Fruit fly (Drosophila melanogaster) whole organism, embryonic: ENCODE results near the gene CCHa1.

Experiments
- Aef1 ChIP-seq: fragments of 200-800 bp; sonication (Bioruptor generic); IDR thresholded peaks from 3 replicates; pipeline ENCODE4 v1.3.6; 2022; ENCODE audit warnings: missing biosample characterization, missing genetic modification characterization
- Antp ChIP-seq: fragments of 200-800 bp; sonication (Bioruptor generic); optimal IDR thresholded peaks from 3 replicates; lab custom pipeline; 2016; ENCODE audit warnings: missing biosample characterization, missing genetic modification characterization
- Atf6 ChIP-seq: fragments of 200-800 bp; sonication (Bioruptor generic); IDR thresholded peaks from 2 replicates; pipeline ENCODE4 v1.3.6; 2022; ENCODE audit warnings: missing biosample characterization, missing genetic modification characterization
- BEAF-32 ChIP-seq: fragments of 200-800 bp; sonication (Bioruptor generic); optimal IDR thresholded peaks from 3 replicates; lab custom pipeline; 2017; ENCODE audit warnings: missing biosample characterization, missing genetic modification characterization, mild to moderate bottlenecking, moderate library complexity, missing genetic modification reagents
- BtbVII ChIP-seq: fragments of 200-800 bp; sonication (Bioruptor generic); optimal IDR thresholded peaks from 3 replicates; lab custom pipeline; 2017; ENCODE audit warnings: missing biosample characterization, mild to moderate bottlenecking, missing genetic modification characterization
- CG10543 ChIP-seq: fragments of 200-800 bp; sonication (Bioruptor generic); optimal IDR thresholded peaks from 3 replicates; lab custom pipeline; 2017; ENCODE audit warnings: missing biosample characterization, mild to moderate bottlenecking, missing genetic modification characterization, moderate library complexity
- CG10959 ChIP-seq: fragments of 200-800 bp; sonication (Bioruptor generic); IDR thresholded peaks from 2 replicates; pipeline ENCODE4 v1.3.6; 2022; ENCODE audit warnings: missing biosample characterization, missing genetic modification characterization
- CG11560 ChIP-seq: fragments of 200-800 bp; sonication (Bioruptor generic); IDR thresholded peaks from 3 replicates; pipeline ENCODE4 v1.3.6; 2022; ENCODE audit warnings: missing biosample characterization, missing genetic modification characterization
- CG13287 ChIP-seq: fragments of 200-800 bp; sonication (Bioruptor generic); IDR thresholded peaks from 2 replicates; pipeline ENCODE4 v1.3.6; 2022; ENCODE audit warnings: missing biosample characterization, missing genetic modification characterization; ENCODE audit not compliant: partially characterized antibody
- CG14667 ChIP-seq: fragments of 200-800 bp; sonication (Bioruptor generic); IDR thresholded peaks from 2 replicates; pipeline ENCODE4 v1.3.6; 2022; ENCODE audit warnings: missing biosample characterization, missing genetic modification characterization
- CG15514 ChIP-seq: fragments of 200-800 bp; sonication (Bioruptor generic); optimal IDR thresholded peaks from 3 replicates; lab custom pipeline; 2017; ENCODE audit warnings: missing biosample characterization, missing genetic modification characterization, mild to moderate bottlenecking, moderate library complexity, missing genetic modification reagents
- CG17568 ChIP-seq: fragments of 200-800 bp; sonication (Bioruptor generic); optimal IDR thresholded peaks from 2 replicates; lab custom pipeline; 2018; ENCODE audit warnings: missing biosample characterization, mild to moderate bottlenecking, missing genetic modification characterization, moderate library complexity
- CG2202 ChIP-seq: fragments of 200-800 bp; sonication (Bioruptor generic); optimal IDR thresholded peaks from 2 replicates; lab custom pipeline; 2018; ENCODE audit warnings: missing biosample characterization, mild to moderate bottlenecking, missing genetic modification characterization
- CG2875 ChIP-seq: fragments of 200-800 bp; sonication (Bioruptor generic); optimal IDR thresholded peaks from 2 replicates; lab custom pipeline; 2017; ENCODE audit warnings: missing biosample characterization, mild to moderate bottlenecking, missing genetic modification characterization, missing genetic modification reagents
- CG3163 ChIP-seq: fragments of 200-800 bp; sonication (Bioruptor generic); optimal IDR thresholded peaks from 3 replicates; lab custom pipeline; 2016; ENCODE audit warnings: missing biosample characterization, missing genetic modification characterization
- CG3407 ChIP-seq: fragments of 200-800 bp; sonication (Bioruptor generic); optimal IDR thresholded peaks from 2 replicates; lab custom pipeline; 2018; ENCODE audit warnings: missing biosample characterization, mild to moderate bottlenecking, missing genetic modification characterization
- CG34376 ChIP-seq: fragments of 200-800 bp; sonication (Bioruptor generic); optimal IDR thresholded peaks from 2 replicates; lab custom pipeline; 2018; ENCODE audit warnings: missing biosample characterization, mild to moderate bottlenecking, missing genetic modification characterization
- CG6272 ChIP-seq: fragments of 200-800 bp; sonication (Bioruptor generic); IDR thresholded peaks from 2 replicates; pipeline ENCODE4 v1.3.6; 2022; ENCODE audit warnings: missing biosample characterization, missing genetic modification characterization
- CG6683 ChIP-seq: fragments of 200-800 bp; sonication (Bioruptor generic); optimal IDR thresholded peaks from 2 replicates; lab custom pipeline; 2017; ENCODE audit warnings: missing biosample characterization, mild to moderate bottlenecking, missing genetic modification characterization, missing genetic modification reagents
- CG6689 ChIP-seq: fragments of 200-800 bp; sonication (Bioruptor generic); IDR thresholded peaks from 2 replicates; pipeline ENCODE4 v1.3.6; 2022; ENCODE audit warnings: missing biosample characterization, missing genetic modification characterization
- CG6791 ChIP-seq: fragments of 200-800 bp; sonication (Bioruptor generic); IDR thresholded peaks from 3 replicates; pipeline ENCODE4 v1.3.6; 2022; ENCODE audit warnings: missing biosample characterization, missing genetic modification characterization; ENCODE audit not compliant: partially characterized antibody
- CG8290 ChIP-seq, 3 experiments: fragments of 200-800 bp; sonication (Bioruptor generic); optimal IDR thresholded peaks; 2 replicates each; lab custom pipeline; 2016 to 2019; ENCODE audit warnings: missing biosample characterization in 3 of 3, missing genetic modification characterization in 3 of 3, mild to moderate bottlenecking in 2 of 3, moderate library complexity in 1 of 3
- CG8359 ChIP-seq: fragments of 200-800 bp; sonication (Bioruptor generic); optimal IDR thresholded peaks from 2 replicates; lab custom pipeline; 2017; ENCODE audit warnings: missing biosample characterization, mild to moderate bottlenecking, missing genetic modification characterization, borderline replicate concordance
- CG9437 ChIP-seq: fragments of 200-800 bp; sonication (Bioruptor generic); optimal IDR thresholded peaks from 2 replicates; lab custom pipeline; 2018; ENCODE audit warnings: missing biosample characterization, mild to moderate bottlenecking, missing genetic modification characterization
- CG9932 ChIP-seq: fragments of 200-800 bp; sonication (Bioruptor generic); IDR thresholded peaks from 2 replicates; pipeline ENCODE4 v1.3.6; 2022; ENCODE audit warnings: missing biosample characterization, missing genetic modification characterization
- Camta ChIP-seq: fragments of 200-800 bp; sonication (Bioruptor generic); optimal IDR thresholded peaks from 2 replicates; lab custom pipeline; 2016; ENCODE audit warnings: missing biosample characterization, missing genetic modification characterization
- D ChIP-seq, 2 experiments: fragments of 200-800 bp in 1 of 2; fragments of >200 bp in 1 of 2; sonication (Bioruptor generic) in 1 of 2; optimal IDR thresholded peaks; 2 replicates in 1 of 2; 3 replicates in 1 of 2; lab custom pipeline; 2017; ENCODE audit warnings: mild to moderate bottlenecking in 1 of 2, missing biosample characterization in 1 of 2, missing genetic modification characterization in 1 of 2, missing genetic modification reagents in 1 of 2
- Dfd ChIP-seq, 2 experiments: fragments of >200 bp; optimal IDR thresholded peaks; 2 replicates each; lab custom pipeline; 2017; ENCODE audit warnings: missing biosample characterization in 2 of 2, missing genetic modification characterization in 2 of 2
- Meics ChIP-seq: fragments of 200-800 bp; sonication (Bioruptor generic); optimal IDR thresholded peaks from 2 replicates; lab custom pipeline; 2017; ENCODE audit warnings: missing biosample characterization, mild to moderate bottlenecking, missing genetic modification characterization
- Nf-YC ChIP-seq: fragments of 200-800 bp; optimal IDR thresholded peaks from 3 replicates; lab custom pipeline; 2019; ENCODE audit warnings: missing biosample characterization, mild to moderate bottlenecking, missing genetic modification characterization, moderate library complexity
- Sox100B ChIP-seq: fragments of 200-800 bp; sonication (Bioruptor generic); optimal IDR thresholded peaks from 3 replicates; lab custom pipeline; 2018; ENCODE audit warnings: missing biosample characterization, mild to moderate bottlenecking, missing genetic modification characterization
- TFAM ChIP-seq: fragments of 200-800 bp; sonication (Bioruptor generic); optimal IDR thresholded peaks from 2 replicates; lab custom pipeline; 2017; ENCODE audit warnings: missing biosample characterization, missing genetic modification characterization, inconsistent platforms
- ab ChIP-seq: fragments of 200-800 bp; sonication (Bioruptor generic); optimal IDR thresholded peaks from 2 replicates; lab custom pipeline; 2016; ENCODE audit warnings: missing biosample characterization, missing genetic modification characterization
- ash1 ChIP-seq: fragments of 200-800 bp; sonication (Bioruptor generic); optimal IDR thresholded peaks from 2 replicates; lab custom pipeline; 2018; ENCODE audit warnings: missing biosample characterization, mild to moderate bottlenecking, missing genetic modification characterization
- bsh ChIP-seq, 2 experiments: fragments of 200-800 bp; sonication (Bioruptor generic); optimal IDR thresholded peaks; 2 replicates each; lab custom pipeline; 2017 to 2018; ENCODE audit warnings: mild to moderate bottlenecking in 2 of 2, missing biosample characterization in 2 of 2, missing genetic modification characterization in 2 of 2, moderate library complexity in 1 of 2
- cad ChIP-seq: fragments of >200 bp; optimal IDR thresholded peaks from 2 replicates; lab custom pipeline; 2017; ENCODE audit warnings: missing biosample characterization, missing genetic modification characterization
- eve ChIP-seq, 2 experiments: fragments of >200 bp; optimal IDR thresholded peaks; 2 replicates each; lab custom pipeline; 2017; ENCODE audit warnings: missing biosample characterization in 2 of 2, missing genetic modification characterization in 2 of 2
- fd102C ChIP-seq: fragments of 200-800 bp; sonication (Bioruptor generic); optimal IDR thresholded peaks from 2 replicates; lab custom pipeline; 2018; ENCODE audit warnings: missing biosample characterization, mild to moderate bottlenecking, missing genetic modification characterization, moderate library complexity
- gcm ChIP-seq: fragments of 200-800 bp; sonication (Bioruptor generic); optimal IDR thresholded peaks from 2 replicates; lab custom pipeline; 2019; ENCODE audit warnings: missing biosample characterization, mild to moderate bottlenecking, missing genetic modification characterization, moderate library complexity
- ham ChIP-seq: fragments of 200-800 bp; sonication (Bioruptor generic); IDR thresholded peaks from 2 replicates; pipeline ENCODE4 v1.3.6; 2022; ENCODE audit warnings: missing biosample characterization, missing genetic modification characterization
- kay ChIP-seq: fragments of 200-800 bp; sonication (Bioruptor generic); optimal IDR thresholded peaks from 2 replicates; lab custom pipeline; 2016; ENCODE audit warnings: missing biosample characterization, missing genetic modification characterization
- psq ChIP-seq: fragments of 200-800 bp; sonication (Bioruptor generic); optimal IDR thresholded peaks from 2 replicates; lab custom pipeline; 2017; ENCODE audit warnings: missing biosample characterization, missing genetic modification characterization
- repo ChIP-seq: fragments of 200-800 bp; sonication (Bioruptor generic); optimal IDR thresholded peaks from 2 replicates; lab custom pipeline; 2016; ENCODE audit warnings: missing biosample characterization, missing genetic modification characterization
- seq ChIP-seq: fragments of 200-800 bp; sonication (Bioruptor generic); IDR thresholded peaks from 2 replicates; pipeline ENCODE4 v1.3.6; 2022; ENCODE audit warnings: missing biosample characterization, missing genetic modification characterization
- tgo ChIP-seq: fragments of 200-800 bp; sonication (Bioruptor generic); IDR thresholded peaks from 3 replicates; pipeline ENCODE4 v1.3.6; 2022; ENCODE audit warnings: missing biosample characterization, missing genetic modification characterization
- ttk ChIP-seq: fragments of 200-800 bp; sonication (Bioruptor generic); IDR thresholded peaks from 2 replicates; pipeline ENCODE4 v2.1.2; 2022; ENCODE audit warnings: missing biosample characterization, missing genetic modification characterization
- unc-4 ChIP-seq: fragments of 200-800 bp; sonication (Bioruptor generic); IDR thresholded peaks from 2 replicates; pipeline ENCODE4 v1.3.6; 2022; ENCODE audit warnings: missing biosample characterization, missing genetic modification characterization; ENCODE audit not compliant: partially characterized antibody
- unpg ChIP-seq: fragments of 200-800 bp; sonication (Bioruptor generic); optimal IDR thresholded peaks from 3 replicates; lab custom pipeline; 2018; ENCODE audit warnings: missing biosample characterization, mild to moderate bottlenecking, missing genetic modification characterization, moderate library complexity

CCHa1 gene

dm6 chr3R:14125479-14126121 lies 29.0 kb upstream of the CCHa1 start, which contains the start of the genes 140up and Polr2B (continued):
- TF ChIP-seq unc-4 (GFP tag; lab: Robert Waterston, UW) (no peak), CG10543 (peak; percentile 93), Sox100B (GFP tag; lab: Kevin White, UChicago) (peak; percentile 93), Camta (GFP tag; lab: Kevin White, UChicago) (peak; percentile 70), cad (GFP tag; lab: Kevin White, UChicago) (no peak), CG8359 (GFP tag; lab: Kevin White, UChicago) (peak; percentile 66), CG6683 (GFP tag; lab: Kevin White, UChicago) (no peak), fd102C (GFP tag; lab: Kevin White, UChicago) (peak; percentile 8), CG17568 (GFP tag; lab: Kevin White, UChicago) (peak; percentile 57), CG11560 (tag; lab: Robert Waterston, UW) (peak; percentile 83), tgo (GFP tag; lab: Robert Waterston, UW) (peak; percentile 95), CG15514 (GFP tag; lab: Kevin White, UChicago) (peak; percentile 82), unpg (peak; percentile 92), ash1 (GFP tag; lab: Kevin White, UChicago) (no peak), kay (GFP tag; lab: Kevin White, UChicago) (peak; percentile 87), Atf6 (GFP tag; lab: Robert Waterston, UW) (peak; percentile 91), TFAM (GFP tag; lab: Kevin White, UChicago) (peak; percentile 19), CG3407 (GFP tag; lab: Kevin White, UChicago) (peak; percentile 86), BEAF-32 (GFP tag; lab: Kevin White, UChicago) (peak; percentile 27), CG2875 (peak; percentile 73), CG14667 (GFP tag; lab: Robert Waterston, UW) (peak; percentile 86), gcm (peak; percentile 89), Antp (GFP tag; lab: Kevin White, UChicago) (peak; percentile 87), CG9437 (GFP tag; lab: Kevin White, UChicago) (peak; percentile 88), CG13287 (GFP tag; lab: Robert Waterston, UW) (peak; percentile 48; the same call in 1 of the 2 replicates), CG2202 (tag; lab: Kevin White, UChicago) (peak; percentile 82), ham (GFP tag; lab: Robert Waterston, UW) (peak; percentile 79), CG9932 (GFP tag; lab: Robert Waterston, UW) (peak; percentile 97), Nf-YC (tag; lab: Kevin White, UChicago) (peak; percentile 86), ttk (GFP tag; lab: Robert Waterston, UW) (peak; percentile 89), CG3163 (GFP tag; lab: Kevin White, UChicago) (peak; percentile 23), CG34376 (GFP tag; lab: Kevin White, UChicago) (peak; percentile 90), ab (GFP tag; lab: Kevin White, UChicago) (peak; percentile 62), CG6272 (GFP tag; lab: Robert Waterston, UW) (peak; percentile 93), D (optimal IDR thresholded peaks at IDR 0.05; lab: Kevin White, UChicago) (no peak), D (GFP tag; optimal IDR thresholded peaks at IDR 0.05; lab: Kevin White, UChicago) (peak; percentile 84), eve (GFP tag; optimal IDR thresholded peaks at IDR 0.05; lab: Kevin White, UChicago) (no peak), Meics (peak; percentile 92), CG10959 (GFP tag; lab: Robert Waterston, UW) (peak; percentile 78), seq (GFP tag; lab: Robert Waterston, UW) (peak; percentile 81), repo (GFP tag; lab: Kevin White, UChicago) (peak; percentile 11), Aef1 (GFP tag; lab: Robert Waterston, UW) (peak; percentile 93), psq (GFP tag; lab: Kevin White, UChicago) (peak; percentile 84), bsh (GFP tag; optimal IDR thresholded peaks at IDR 0.05; lab: Kevin White, UChicago) (peak in 1 of 2 experiments; percentile 93), CG6689 (GFP tag; lab: Robert Waterston, UW) (peak; percentile 95), CG6791 (GFP tag; lab: Robert Waterston, UW) (no peak), CG8290 (GFP tag; optimal IDR thresholded peaks at IDR 0.05; lab: Kevin White, UChicago) (peak; percentile 87), CG8290 (tag; optimal IDR thresholded peaks at IDR 0.05; lab: Kevin White, UChicago) (peak in 1 of 2 experiments; percentile 68), BtbVII (GFP tag; lab: Kevin White, UChicago) (peak; percentile 88), Dfd (GFP tag; optimal IDR thresholded peaks at IDR 0.05; lab: Kevin White, UChicago) (no peak)
